Worm (Caenorhabditis elegans) whole organism, L3 larva: ENCODE measurements around the gene F58F12.3.

Experiments used
- daf-12 ChIP-seq: fragments of 150-350 bp; optimal IDR thresholded peaks from 2 replicates; lab custom pipeline; 2014; ENCODE audit warnings: missing biosample characterization, missing genetic modification reagents, missing genetic modification characterization
- elt-2 ChIP-seq: sonication (generic microtip); optimal IDR thresholded peaks from 2 replicates; lab custom pipeline; 2016; ENCODE audit warnings: missing genetic modification reagents, mild to moderate bottlenecking, missing genetic modification characterization, missing compliant biosample characterization
- nhr-25 ChIP-seq: sonication (generic microtip); optimal IDR thresholded peaks from 2 replicates; lab custom pipeline; 2017; ENCODE audit warnings: missing biosample characterization, missing genetic modification characterization
- pha-4 ChIP-seq: fragments of 150-350 bp; optimal IDR thresholded peaks from 2 replicates; lab custom pipeline; 2014; ENCODE audit warnings: missing biosample characterization, missing genetic modification reagents, missing genetic modification characterization
- pqm-1 ChIP-seq: fragments of 150-350 bp; optimal IDR thresholded peaks from 2 replicates; lab custom pipeline; 2017; ENCODE audit warnings: missing biosample characterization, missing genetic modification characterization, inconsistent platforms
- ztf-11 ChIP-seq: fragments of 150-350 bp; optimal IDR thresholded peaks from 2 replicates; lab custom pipeline; 2014; ENCODE audit warnings: missing biosample characterization, missing genetic modification characterization

The F58F12.3 gene

DNA sequence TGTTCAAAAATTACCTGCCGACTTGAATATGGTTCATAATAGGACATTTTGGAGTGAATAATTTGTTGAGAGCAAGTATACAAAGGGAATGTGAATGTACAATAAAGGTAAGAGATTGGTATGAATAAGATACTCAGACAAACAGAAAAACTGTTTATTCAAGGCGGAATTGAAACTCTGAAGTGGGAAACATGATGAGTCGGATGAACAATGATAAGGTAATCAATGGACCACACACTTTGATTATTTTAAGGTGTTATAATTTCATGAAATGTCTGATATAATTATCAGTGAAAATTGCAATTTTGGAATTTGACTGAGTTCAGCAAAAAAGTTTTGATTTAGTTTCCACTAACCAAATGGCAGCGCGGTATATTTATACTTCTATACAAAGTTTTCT is 51.6 kb downstream of the F58F12.3 start:
- TF ChIP-seq elt-2 (tag; lab: Kevin White, UChicago) (peak; percentile 51), pqm-1 (peak; percentile 72), daf-12 (no peak), pha-4 (tag; lab: Kevin White, UChicago) (peak; percentile 44), nhr-25 (tag; lab: Kevin White, UChicago) (no peak), ztf-11 (tag; lab: Kevin White, UChicago) (no peak)
